Fruit fly (Drosophila melanogaster) Kc167 (cell line): ENCODE measurements around the gene CG31826.

Source experiments
- Sin3A ChIP-seq: fragments of >200 bp; optimal IDR thresholded peaks from 2 replicates; lab custom pipeline; 2018; ENCODE audit warnings: missing external identifiers
- h ChIP-seq: fragments of >200 bp; optimal IDR thresholded peaks from 3 replicates; lab custom pipeline; 2018; ENCODE audit warnings: missing external identifiers
- psq ChIP-seq: fragments of >200 bp; optimal IDR thresholded peaks from 2 replicates; lab custom pipeline; 2017; ENCODE audit warnings: missing external identifiers
- ttk ChIP-seq: sonication (Bioruptor generic); optimal IDR thresholded peaks from 2 replicates; lab custom pipeline; 2017; ENCODE audit warnings: missing external identifiers

- TF ChIP-seq ttk (lab: Kevin White, UChicago) (no peak), Sin3A (lab: Kevin White, UChicago) (no peak), psq (no peak), h (no peak)
Measured at dm6 chr2L:15742976-15743375, 29.9 kb downstream of the CG31826 start.
